Fruit fly (Drosophila melanogaster): ENCODE data around the gene Prp40.

dm6 chr2L:2999609-3000008, 23.4 kb upstream of the Prp40 start:
- no peak for TF ChIP-seq dsf (GFP tag; optimal IDR thresholded peaks at IDR 0.05; ENCODE audit: borderline replicate concordance)
- TF ChIP-seq Hr83 (GFP tag; optimal IDR thresholded peaks at IDR 0.05; ENCODE audit: poor library complexity, severe bottlenecking) = no peak
- no peak for TF ChIP-seq usp (GFP tag; optimal IDR thresholded peaks at IDR 0.05)
- no peak for TF ChIP-seq HLH106 (tag; optimal IDR thresholded peaks at IDR 0.05)
- no peak for TF ChIP-seq jim (GFP tag; optimal IDR thresholded peaks at IDR 0.05)
- no peak for TF ChIP-seq Dfd (GFP tag; optimal IDR thresholded peaks at IDR 0.05)
- TF ChIP-seq Hr78 (GFP tag; optimal IDR thresholded peaks at IDR 0.05) = no peak
- TF ChIP-seq Dif (GFP tag; optimal IDR thresholded peaks at IDR 0.05; ENCODE audit: partially characterized antibody) = no peak
- no peak for TF ChIP-seq pan (optimal IDR thresholded peaks at IDR 0.05)
- no peak for TF ChIP-seq tai (GFP tag; optimal IDR thresholded peaks at IDR 0.05)
